Fruit fly (Drosophila melanogaster) whole organism, prepupa: ENCODE results near the gene CG42481.
A peak's percentile ranks its signal among the peaks of the same experiment; 100 is the strongest.

ENCODE experiments used
- Blimp-1 ChIP-seq: fragments of 200-800 bp; sonication (Bioruptor generic); optimal IDR thresholded peaks from 3 replicates; lab custom pipeline; 2017; ENCODE audit warnings: missing biosample characterization, missing genetic modification characterization, mild to moderate bottlenecking, moderate library complexity, missing genetic modification reagents
- CG10631 ChIP-seq: fragments of 200-800 bp; sonication (Bioruptor generic); optimal IDR thresholded peaks from 2 replicates; lab custom pipeline; 2016; ENCODE audit warnings: missing biosample characterization, missing genetic modification characterization
- CG10669 ChIP-seq: fragments of 200-800 bp; sonication (Bioruptor generic); optimal IDR thresholded peaks from 3 replicates; lab custom pipeline; 2018; ENCODE audit warnings: missing biosample characterization, mild to moderate bottlenecking, missing genetic modification characterization, moderate library complexity
- CG11294 ChIP-seq: fragments of 200-800 bp; sonication (Bioruptor generic); IDR thresholded peaks from 2 replicates; pipeline ENCODE4 v1.3.6; 2022; ENCODE audit warnings: missing biosample characterization, missing genetic modification characterization
- CG1621 ChIP-seq: fragments of 200-800 bp; sonication (Bioruptor generic); optimal IDR thresholded peaks from 3 replicates; lab custom pipeline; 2018; ENCODE audit warnings: missing biosample characterization, mild to moderate bottlenecking, missing genetic modification characterization
- CG16779 ChIP-seq: fragments of 200-800 bp; sonication (Bioruptor generic); optimal IDR thresholded peaks from 3 replicates; lab custom pipeline; 2017; ENCODE audit warnings: missing biosample characterization, mild to moderate bottlenecking, missing genetic modification characterization
- CG34406 ChIP-seq: fragments of 200-800 bp; sonication (Bioruptor generic); optimal IDR thresholded peaks from 3 replicates; lab custom pipeline; 2016; ENCODE audit warnings: missing biosample characterization, missing genetic modification characterization
- CG3919 ChIP-seq: fragments of 200-800 bp; sonication (Bioruptor generic); optimal IDR thresholded peaks from 3 replicates; lab custom pipeline; 2016; ENCODE audit warnings: missing biosample characterization, missing genetic modification characterization
- CG4318 ChIP-seq: fragments of 200-800 bp; sonication (Bioruptor generic); optimal IDR thresholded peaks from 3 replicates; lab custom pipeline; 2017; ENCODE audit warnings: missing biosample characterization, mild to moderate bottlenecking, missing genetic modification characterization
- CG6163 ChIP-seq: fragments of 200-800 bp; sonication (Bioruptor generic); IDR thresholded peaks from 3 replicates; pipeline ENCODE4 v1.3.6; 2022; ENCODE audit warnings: missing biosample characterization, missing genetic modification characterization
- CG6276 ChIP-seq: fragments of 200-800 bp; sonication (Bioruptor generic); optimal IDR thresholded peaks from 2 replicates; lab custom pipeline; 2017; ENCODE audit warnings: missing biosample characterization, mild to moderate bottlenecking, missing genetic modification characterization
- CG6792 ChIP-seq: fragments of 200-800 bp; sonication (Bioruptor generic); optimal IDR thresholded peaks from 3 replicates; lab custom pipeline; 2016; ENCODE audit warnings: missing biosample characterization, missing genetic modification characterization
- CG6808 ChIP-seq: fragments of 200-800 bp; sonication (Bioruptor generic); optimal IDR thresholded peaks from 3 replicates; lab custom pipeline; 2017; ENCODE audit warnings: missing biosample characterization, missing genetic modification characterization, mild to moderate bottlenecking, moderate library complexity, missing genetic modification reagents
- CG6854 ChIP-seq: fragments of 200-800 bp; sonication (Bioruptor generic); optimal IDR thresholded peaks from 2 replicates; lab custom pipeline; 2017; ENCODE audit warnings: missing biosample characterization, mild to moderate bottlenecking, missing genetic modification characterization
- CG7368 ChIP-seq: fragments of 200-800 bp; sonication (Bioruptor generic); optimal IDR thresholded peaks from 3 replicates; lab custom pipeline; 2016; ENCODE audit warnings: missing biosample characterization, missing genetic modification characterization
- CG8119 ChIP-seq: fragments of 200-800 bp; sonication (Bioruptor generic); IDR thresholded peaks from 3 replicates; pipeline ENCODE4 v1.3.6; 2022; ENCODE audit warnings: missing biosample characterization, missing genetic modification characterization
- CG8319 ChIP-seq: fragments of 200-800 bp; sonication (Bioruptor generic); optimal IDR thresholded peaks from 3 replicates; lab custom pipeline; 2016; ENCODE audit warnings: missing biosample characterization, missing genetic modification characterization
- CG8632 ChIP-seq: fragments of 200-800 bp; sonication (Bioruptor generic); optimal IDR thresholded peaks from 3 replicates; lab custom pipeline; 2016; ENCODE audit warnings: missing biosample characterization, missing genetic modification characterization
- CG9139 ChIP-seq: fragments of 200-800 bp; sonication (Bioruptor generic); optimal IDR thresholded peaks from 3 replicates; lab custom pipeline; 2017; ENCODE audit warnings: missing biosample characterization, mild to moderate bottlenecking, missing genetic modification characterization
- Eip75B ChIP-seq: fragments of 200-800 bp; sonication (Bioruptor generic); optimal IDR thresholded peaks from 3 replicates; lab custom pipeline; 2016; ENCODE audit warnings: missing biosample characterization, missing genetic modification characterization
- Eip78C ChIP-seq: fragments of 200-800 bp; sonication (Bioruptor generic); peaks from one replicate; lab custom pipeline; 2016; ENCODE audit warnings: missing biosample characterization, missing genetic modification characterization
- Ets96B ChIP-seq: fragments of 200-800 bp; optimal IDR thresholded peaks from 2 replicates; lab custom pipeline; 2019; ENCODE audit warnings: missing biosample characterization, mild to moderate bottlenecking, missing genetic modification characterization, moderate library complexity
- Hr39 ChIP-seq: fragments of 200-800 bp; sonication (Bioruptor generic); optimal IDR thresholded peaks from 2 replicates; lab custom pipeline; 2016; ENCODE audit warnings: missing biosample characterization, missing genetic modification characterization
- Hr4 ChIP-seq: fragments of 200-800 bp; sonication (Bioruptor generic); optimal IDR thresholded peaks from 3 replicates; lab custom pipeline; 2016; ENCODE audit warnings: missing biosample characterization, missing genetic modification characterization
- Lpt ChIP-seq: fragments of 200-800 bp; sonication (Bioruptor generic); optimal IDR thresholded peaks from 3 replicates; lab custom pipeline; 2016; ENCODE audit warnings: missing biosample characterization, missing genetic modification characterization
- OdsH ChIP-seq: fragments of 200-800 bp; sonication (Bioruptor generic); optimal IDR thresholded peaks from 3 replicates; lab custom pipeline; 2016; ENCODE audit warnings: missing biosample characterization, missing genetic modification characterization
- Sox14 ChIP-seq: fragments of 200-800 bp; sonication (Bioruptor generic); optimal IDR thresholded peaks from 3 replicates; lab custom pipeline; 2016; ENCODE audit warnings: missing biosample characterization, missing genetic modification characterization
- Sox15 ChIP-seq: fragments of 200-800 bp; sonication (Bioruptor generic); optimal IDR thresholded peaks from 3 replicates; lab custom pipeline; 2016; ENCODE audit warnings: missing biosample characterization, missing genetic modification characterization
- achi ChIP-seq: fragments of 200-800 bp; sonication (Bioruptor generic); optimal IDR thresholded peaks from 3 replicates; lab custom pipeline; 2016; ENCODE audit warnings: missing biosample characterization, missing genetic modification characterization
- acj6 ChIP-seq: fragments of 200-800 bp; sonication (Bioruptor generic); optimal IDR thresholded peaks from 3 replicates; lab custom pipeline; 2016; ENCODE audit warnings: missing biosample characterization, missing genetic modification characterization
- dac ChIP-seq: fragments of 200-800 bp; sonication (Bioruptor generic); optimal IDR thresholded peaks from 2 replicates; lab custom pipeline; 2017; ENCODE audit warnings: missing biosample characterization, mild to moderate bottlenecking, missing genetic modification characterization
- dsx ChIP-seq: fragments of 200-800 bp; optimal IDR thresholded peaks from 3 replicates; lab custom pipeline; 2019; ENCODE audit warnings: missing biosample characterization, mild to moderate bottlenecking, missing genetic modification characterization, moderate library complexity; ENCODE audit not compliant: poor library complexity, severe bottlenecking
- esn ChIP-seq: fragments of 200-800 bp; sonication (Bioruptor generic); optimal IDR thresholded peaks from 2 replicates; lab custom pipeline; 2016; ENCODE audit warnings: missing biosample characterization, mild to moderate bottlenecking, missing genetic modification characterization, moderate library complexity
- fd59A ChIP-seq: fragments of 200-800 bp; sonication (Bioruptor generic); optimal IDR thresholded peaks from 2 replicates; lab custom pipeline; 2017; ENCODE audit warnings: missing biosample characterization, mild to moderate bottlenecking, missing genetic modification characterization, missing genetic modification reagents
- fd85E ChIP-seq: fragments of 200-800 bp; sonication (Bioruptor generic); optimal IDR thresholded peaks from 3 replicates; lab custom pipeline; 2016; ENCODE audit warnings: missing biosample characterization, missing genetic modification characterization
- lz ChIP-seq: fragments of 200-800 bp; sonication (Bioruptor generic); optimal IDR thresholded peaks from 3 replicates; lab custom pipeline; 2016; ENCODE audit warnings: missing biosample characterization, missing genetic modification characterization
- pdm3 ChIP-seq: fragments of 200-800 bp; sonication (Bioruptor generic); optimal IDR thresholded peaks from 3 replicates; lab custom pipeline; 2016; ENCODE audit warnings: missing biosample characterization, missing genetic modification characterization
- salr ChIP-seq, 2 experiments: fragments of 200-800 bp; sonication (Bioruptor generic); optimal IDR thresholded peaks; 3 replicates each; lab custom pipeline; 2016 to 2018; ENCODE audit warnings: missing biosample characterization in 2 of 2, missing genetic modification characterization in 2 of 2, mild to moderate bottlenecking in 1 of 2
- spab ChIP-seq: fragments of 200-800 bp; sonication (Bioruptor generic); optimal IDR thresholded peaks from 2 replicates; lab custom pipeline; 2017; ENCODE audit warnings: missing biosample characterization, mild to moderate bottlenecking, missing genetic modification characterization, missing genetic modification reagents
- ss ChIP-seq, 2 experiments: fragments of 200-800 bp; sonication (Bioruptor generic); optimal IDR thresholded peaks; 2 replicates in 1 of 2; 3 replicates in 1 of 2; lab custom pipeline; 2017 to 2018; ENCODE audit warnings: mild to moderate bottlenecking in 2 of 2, missing biosample characterization in 2 of 2, missing genetic modification characterization in 2 of 2, moderate library complexity in 1 of 2
- svp ChIP-seq: fragments of 200-800 bp; sonication (Bioruptor generic); peaks from one replicate; lab custom pipeline; 2016; ENCODE audit warnings: missing biosample characterization, missing genetic modification characterization
- topi ChIP-seq: fragments of 200-800 bp; sonication (Bioruptor generic); optimal IDR thresholded peaks from 3 replicates; lab custom pipeline; 2016; ENCODE audit warnings: missing biosample characterization, missing genetic modification characterization

The CG42481 gene

dm6 chr3L:13296760-13297159 is 2.1 kb downstream of the CG42481 start, which contains the start of gene Sfp70A4:
Gene Sfp70A4, minus strand, starts transcription at chr3L:13296860.
- TF ChIP-seq Sox15 (GFP tag; lab: Kevin White, UChicago), result no peak
- TF ChIP-seq CG10669 (GFP tag; lab: Kevin White, UChicago), result no peak
- no peak for TF ChIP-seq CG11294 (GFP tag; lab: Robert Waterston, UW)
- TF ChIP-seq Blimp-1, result no peak
- no peak for TF ChIP-seq Eip78C (GFP tag; lab: Kevin White, UChicago)
- no peak for TF ChIP-seq acj6
- TF ChIP-seq dac (GFP tag; lab: Kevin White, UChicago), result no peak
- TF ChIP-seq fd85E (GFP tag; lab: Kevin White, UChicago), result no peak
- no peak for TF ChIP-seq CG8319 (GFP tag; lab: Kevin White, UChicago)
- TF ChIP-seq CG9139 (GFP tag; lab: Kevin White, UChicago), result no peak
- no peak for TF ChIP-seq topi (GFP tag; lab: Kevin White, UChicago)
- no peak for TF ChIP-seq salr (GFP tag; optimal IDR thresholded peaks at IDR 0.05; lab: Kevin White, UChicago)
- TF ChIP-seq Hr39, result no peak
- no peak for TF ChIP-seq fd59A (GFP tag; lab: Kevin White, UChicago)
- no peak for TF ChIP-seq dsx (GFP tag; lab: Kevin White, UChicago)
- no peak for TF ChIP-seq CG6276 (GFP tag; lab: Kevin White, UChicago)
- TF ChIP-seq Lpt, result no peak

- TF ChIP-seq CG6163 (GFP tag; lab: Robert Waterston, UW), result 0 out of 3 replicates have a peak, but pooled peaks have one; percentile 19
- TF ChIP-seq Hr4 (GFP tag; lab: Kevin White, UChicago), result peak; percentile 2
- no peak for TF ChIP-seq CG8119
- TF ChIP-seq esn (GFP tag; lab: Kevin White, UChicago), result no peak
- TF ChIP-seq, all 60 proteins: peak for 2
Observed at dm6 chr3L:13295675-13296074, 3.1 kb downstream of the CG42481 start.

dm6 chr3L:13288161-13288560 is 10.7 kb downstream of the CG42481 start:
- TF ChIP-seq CG9139 (GFP tag; lab: Kevin White, UChicago), result no peak
- TF ChIP-seq lz (GFP tag; lab: Kevin White, UChicago), result no peak
- TF ChIP-seq Sox14 (GFP tag; lab: Kevin White, UChicago), result peak; percentile 44
- TF ChIP-seq CG34406 (GFP tag; lab: Kevin White, UChicago), result peak; percentile 8
- peak; percentile 86 for TF ChIP-seq Eip78C (GFP tag; lab: Kevin White, UChicago)
- TF ChIP-seq CG6792, result peak; percentile 37
- peak; percentile 45 for TF ChIP-seq spab (GFP tag; lab: Kevin White, UChicago)
- peak; percentile 35 for TF ChIP-seq acj6
- TF ChIP-seq pdm3 (GFP tag; lab: Kevin White, UChicago), result peak; percentile 28
- TF ChIP-seq CG6854 (GFP tag; lab: Kevin White, UChicago), result no peak
- no peak for TF ChIP-seq CG4318 (GFP tag; lab: Kevin White, UChicago)
- TF ChIP-seq Eip75B (GFP tag; lab: Kevin White, UChicago), result peak; percentile 48
- TF ChIP-seq svp (GFP tag; lab: Kevin White, UChicago), result peak; percentile 57
- peak; percentile 11 to 47 for TF ChIP-seq ss (GFP tag; optimal IDR thresholded peaks at IDR 0.05; lab: Kevin White, UChicago)
- TF ChIP-seq achi (GFP tag; lab: Kevin White, UChicago), result peak; percentile 17
- TF ChIP-seq CG7368, result no peak
- TF ChIP-seq fd85E (GFP tag; lab: Kevin White, UChicago), result no peak
- peak; percentile 62 for TF ChIP-seq fd59A (GFP tag; lab: Kevin White, UChicago)
- peak; percentile 27 for TF ChIP-seq OdsH (GFP tag; lab: Kevin White, UChicago)
- peak; percentile 14 for TF ChIP-seq CG8632 (GFP tag; lab: Kevin White, UChicago)
- TF ChIP-seq CG1621 (tag; lab: Kevin White, UChicago), result peak; percentile 10
- no peak for TF ChIP-seq CG8319 (GFP tag; lab: Kevin White, UChicago)
- TF ChIP-seq CG3919, result no peak
- TF ChIP-seq CG10631 (GFP tag; lab: Kevin White, UChicago), result peak; percentile 39
- no peak for TF ChIP-seq CG16779 (tag; lab: Kevin White, UChicago)
- TF ChIP-seq CG6808, result peak; percentile 37
- peak; percentile 35 for TF ChIP-seq Ets96B
- TF ChIP-seq CG6163 (GFP tag; lab: Robert Waterston, UW), result no peak
- TF ChIP-seq CG10669 (GFP tag; lab: Kevin White, UChicago), result no peak
